Fruit fly (Drosophila melanogaster): ENCODE measurements around the gene CNPYb.

Gene CNPYb

dm6 chr3L:19096032-19096431 is at the start of gene CNPYb:
Gene CNPYb, minus strand, starts transcription at chr3L:19096217.
- TF ChIP-seq CG17801 (GFP tag; optimal IDR thresholded peaks at IDR 0.05; ENCODE audit: partially characterized antibody), result no peak

dm6 chr3L:19143940-19144571 is 48.0 kb upstream of the CNPYb start:
- TF ChIP-seq CG17801 (GFP tag; optimal IDR thresholded peaks at IDR 0.05; ENCODE audit: partially characterized antibody), result no peak

- TF ChIP-seq CG17801 (GFP tag; optimal IDR thresholded peaks at IDR 0.05; ENCODE audit: partially characterized antibody), result no peak
These were observed 46.6 kb upstream of the CNPYb start for dm6 chr3L:19142587-19142986.

- TF ChIP-seq CG17801 (GFP tag; optimal IDR thresholded peaks at IDR 0.05; ENCODE audit: partially characterized antibody), result no peak
These were observed 44.3 kb upstream of the CNPYb start for dm6 chr3L:19140084-19141011.

dm6 chr3L:19138925-19139503 is 43.0 kb upstream of the CNPYb start, which contains the start of gene CG14082:
Gene CG14082, minus strand, starts transcription at chr3L:19138975.
- TF ChIP-seq CG17801 (GFP tag; optimal IDR thresholded peaks at IDR 0.05; ENCODE audit: partially characterized antibody), result no peak

- TF ChIP-seq CG17801 (GFP tag; optimal IDR thresholded peaks at IDR 0.05; ENCODE audit: partially characterized antibody), result no peak
These were observed 36.6 kb upstream of the CNPYb start for dm6 chr3L:19132586-19132985.

- no peak for TF ChIP-seq CG17801 (GFP tag; optimal IDR thresholded peaks at IDR 0.05; ENCODE audit: partially characterized antibody)
These were observed 33.5 kb upstream of the CNPYb start, which contains the start of gene Spn75F for dm6 chr3L:19129565-19129964. Gene Spn75F, minus strand, starts transcription at chr3L:19129665.

dm6 chr3L:19100188-19100587 is 4.2 kb upstream of the CNPYb start, which contains the start of gene Gem2:
Gene Gem2, minus strand, starts transcription at chr3L:19100363.
- TF ChIP-seq CG17801 (GFP tag; optimal IDR thresholded peaks at IDR 0.05; ENCODE audit: partially characterized antibody), result no peak

dm6 chr3L:19097665-19098082 is 1.7 kb upstream of the CNPYb start, which contains the start of the genes Naxd and CG14079:
Gene Naxd, minus strand, starts transcription at chr3L:19097709.
Gene CG14079, plus strand, starts transcription at chr3L:19097999.
- peak; percentile 90 for TF ChIP-seq CG17801 (GFP tag; optimal IDR thresholded peaks at IDR 0.05; ENCODE audit: partially characterized antibody)

- no peak for TF ChIP-seq CG17801 (GFP tag; optimal IDR thresholded peaks at IDR 0.05; ENCODE audit: partially characterized antibody)
These were observed 1.1 kb upstream of the CNPYb start for dm6 chr3L:19097102-19097501.

dm6 chr3L:19092125-19093058 is 3.6 kb downstream of the CNPYb start, which contains the start of gene MESR6:
Gene MESR6, plus strand, starts transcription at chr3L:19092670.
- peak; percentile 22 for TF ChIP-seq CG17801 (GFP tag; optimal IDR thresholded peaks at IDR 0.05; ENCODE audit: partially characterized antibody)

dm6 chr3L:19091423-19092124 is 4.4 kb downstream of the CNPYb start:
- no peak for TF ChIP-seq CG17801 (GFP tag; optimal IDR thresholded peaks at IDR 0.05; ENCODE audit: partially characterized antibody)

- TF ChIP-seq CG17801 (GFP tag; optimal IDR thresholded peaks at IDR 0.05; ENCODE audit: partially characterized antibody), result no peak
These were observed 6.9 kb downstream of the CNPYb start for dm6 chr3L:19089120-19089519.

Measured in ovary, adult (tissue).